Fruit fly (Drosophila melanogaster) whole organism, embryonic: Measurements from ENCODE around the gene RpLP1.

Experiments used
- Blimp-1 ChIP-seq: fragments of 200-800 bp; sonication (Bioruptor generic); optimal IDR thresholded peaks from 3 replicates; lab custom pipeline; 2018; ENCODE audit warnings: missing biosample characterization, missing genetic modification characterization, mild to moderate bottlenecking, moderate library complexity, missing genetic modification reagents
- CG10654 ChIP-seq: fragments of 200-800 bp; sonication (Bioruptor generic); optimal IDR thresholded peaks from 2 replicates; lab custom pipeline; 2016; ENCODE audit warnings: missing biosample characterization, missing genetic modification characterization
- CG10959 ChIP-seq: fragments of 200-800 bp; sonication (Bioruptor generic); IDR thresholded peaks from 2 replicates; pipeline ENCODE4 v1.3.6; 2022; ENCODE audit warnings: missing biosample characterization, missing genetic modification characterization
- CG11723 ChIP-seq: fragments of 200-800 bp; sonication (Bioruptor generic); optimal IDR thresholded peaks from 2 replicates; lab custom pipeline; 2017; ENCODE audit warnings: missing biosample characterization, mild to moderate bottlenecking, missing genetic modification characterization
- CG1602 ChIP-seq: fragments of 200-800 bp; sonication (Bioruptor generic); optimal IDR thresholded peaks from 3 replicates; lab custom pipeline; 2016; ENCODE audit warnings: missing biosample characterization, missing genetic modification characterization
- CG16863 ChIP-seq: fragments of 200-800 bp; sonication (Bioruptor generic); optimal IDR thresholded peaks from 3 replicates; lab custom pipeline; 2016; ENCODE audit warnings: missing biosample characterization, missing genetic modification characterization
- CG17829 ChIP-seq: fragments of 200-800 bp; optimal IDR thresholded peaks from 2 replicates; lab custom pipeline; 2019; ENCODE audit warnings: missing biosample characterization, mild to moderate bottlenecking, missing genetic modification characterization, moderate library complexity
- CG17912 ChIP-seq: fragments of 200-800 bp; sonication (Bioruptor generic); optimal IDR thresholded peaks from 2 replicates; lab custom pipeline; 2018; ENCODE audit warnings: missing biosample characterization, mild to moderate bottlenecking, missing genetic modification characterization
- CG1792 ChIP-seq: fragments of 200-800 bp; sonication (Bioruptor generic); optimal IDR thresholded peaks from 2 replicates; lab custom pipeline; 2016; ENCODE audit warnings: missing biosample characterization, missing genetic modification characterization
- CG2199 ChIP-seq: fragments of 200-800 bp; sonication (Bioruptor generic); IDR thresholded peaks from 3 replicates; pipeline ENCODE4 v1.3.6; 2022; ENCODE audit warnings: missing biosample characterization, missing genetic modification characterization
- CG2678 ChIP-seq: fragments of 200-800 bp; sonication (Bioruptor generic); optimal IDR thresholded peaks from 3 replicates; lab custom pipeline; 2019; ENCODE audit warnings: missing biosample characterization, mild to moderate bottlenecking, missing genetic modification characterization, moderate library complexity
- CG42726 ChIP-seq: fragments of 200-800 bp; sonication (Bioruptor generic); IDR thresholded peaks from 2 replicates; pipeline ENCODE4 v1.3.6; 2022; ENCODE audit warnings: missing biosample characterization, missing genetic modification characterization; ENCODE audit not compliant: partially characterized antibody
- CG43689 ChIP-seq: fragments of 200-800 bp; sonication (Bioruptor generic); IDR thresholded peaks from 2 replicates; pipeline ENCODE4 v1.3.6; 2022; ENCODE audit warnings: missing biosample characterization, missing genetic modification characterization
- CG4730 ChIP-seq: fragments of 200-800 bp; sonication (Bioruptor generic); IDR thresholded peaks from 2 replicates; pipeline ENCODE4 v1.3.6; 2022; ENCODE audit warnings: missing biosample characterization, missing genetic modification characterization
- CG6272 ChIP-seq: fragments of 200-800 bp; sonication (Bioruptor generic); IDR thresholded peaks from 2 replicates; pipeline ENCODE4 v1.3.6; 2022; ENCODE audit warnings: missing biosample characterization, missing genetic modification characterization
- CG6813 ChIP-seq: fragments of 200-800 bp; sonication (Bioruptor generic); optimal IDR thresholded peaks from 2 replicates; lab custom pipeline; 2017; ENCODE audit warnings: missing biosample characterization, missing genetic modification characterization, mild to moderate bottlenecking, moderate library complexity, missing genetic modification reagents
- CG7786 ChIP-seq: fragments of 200-800 bp; sonication (Bioruptor generic); optimal IDR thresholded peaks from 2 replicates; lab custom pipeline; 2016; ENCODE audit warnings: missing biosample characterization, missing genetic modification characterization
- CG9797 ChIP-seq: fragments of 200-800 bp; sonication (Bioruptor generic); optimal IDR thresholded peaks from 3 replicates; lab custom pipeline; 2018; ENCODE audit warnings: missing biosample characterization, mild to moderate bottlenecking, missing genetic modification characterization
- CG9817 ChIP-seq: fragments of 200-800 bp; sonication (Bioruptor generic); optimal IDR thresholded peaks from 2 replicates; lab custom pipeline; 2018; ENCODE audit warnings: missing biosample characterization, mild to moderate bottlenecking, missing genetic modification characterization, moderate library complexity
- CrebB ChIP-seq: fragments of 200-800 bp; sonication (Bioruptor generic); optimal IDR thresholded peaks from 3 replicates; lab custom pipeline; 2018; ENCODE audit warnings: missing biosample characterization, mild to moderate bottlenecking, missing genetic modification characterization
- D19B ChIP-seq: fragments of 200-800 bp; sonication (Bioruptor generic); optimal IDR thresholded peaks from 2 replicates; lab custom pipeline; 2017; ENCODE audit warnings: missing biosample characterization, mild to moderate bottlenecking, missing genetic modification characterization
- Dbx ChIP-seq: fragments of 200-800 bp; sonication (Bioruptor generic); IDR thresholded peaks from 3 replicates; pipeline ENCODE4 v1.3.6; 2022; ENCODE audit warnings: missing biosample characterization, missing genetic modification characterization
- Deaf1 ChIP-seq: fragments of 200-800 bp; optimal IDR thresholded peaks from 3 replicates; lab custom pipeline; 2019; ENCODE audit warnings: missing biosample characterization, mild to moderate bottlenecking, missing genetic modification characterization, moderate library complexity
- GATAe ChIP-seq: fragments of 200-800 bp; sonication (Bioruptor generic); conservative IDR thresholded peaks from 2 replicates; pipeline ENCODE4 v1.3.6; 2022; ENCODE audit warnings: missing biosample characterization, missing genetic modification characterization
- HmgD ChIP-seq: fragments of 200-800 bp; sonication (Bioruptor generic); optimal IDR thresholded peaks from 3 replicates; lab custom pipeline; 2016; ENCODE audit warnings: missing biosample characterization, missing genetic modification characterization
- Hr78 ChIP-seq, 2 experiments: fragments of 200-800 bp in 1 of 2; fragments of >200 bp in 1 of 2; sonication (Bioruptor generic) in 1 of 2; optimal IDR thresholded peaks; 2 replicates each; lab custom pipeline; 2017 to 2019; ENCODE audit warnings: missing biosample characterization in 2 of 2, missing genetic modification characterization in 2 of 2, mild to moderate bottlenecking in 1 of 2, moderate library complexity in 1 of 2
- MESR4 ChIP-seq: fragments of 200-800 bp; sonication (Bioruptor generic); optimal IDR thresholded peaks from 2 replicates; lab custom pipeline; 2018; ENCODE audit warnings: missing biosample characterization, mild to moderate bottlenecking, missing genetic modification characterization, moderate library complexity
- NC2β ChIP-seq: fragments of 200-800 bp; sonication (Bioruptor generic); optimal IDR thresholded peaks from 2 replicates; lab custom pipeline; 2016; ENCODE audit warnings: missing biosample characterization, missing genetic modification characterization
- Pdp1 ChIP-seq, 2 experiments: fragments of 200-800 bp; sonication (Bioruptor generic); optimal IDR thresholded peaks; 3 replicates each; lab custom pipeline; 2016; ENCODE audit warnings: missing biosample characterization in 2 of 2, missing genetic modification characterization in 2 of 2, mild to moderate bottlenecking in 1 of 2, moderate library complexity in 1 of 2
- Stat92E ChIP-seq, 3 experiments: fragments of >200 bp in 2 of 3; fragments of 200-800 bp in 1 of 3; sonication (Bioruptor generic) in 1 of 3; optimal IDR thresholded peaks; 2 replicates each; lab custom pipeline; 2017 to 2019; ENCODE audit warnings: missing biosample characterization in 3 of 3, missing genetic modification characterization in 3 of 3, mild to moderate bottlenecking in 1 of 3, moderate library complexity in 1 of 3
- ase ChIP-seq: fragments of 200-800 bp; sonication (Bioruptor generic); IDR thresholded peaks from 3 replicates; pipeline ENCODE4 v1.3.6; 2022; ENCODE audit warnings: missing biosample characterization, missing genetic modification characterization
- ash1 ChIP-seq: fragments of 200-800 bp; sonication (Bioruptor generic); optimal IDR thresholded peaks from 2 replicates; lab custom pipeline; 2018; ENCODE audit warnings: missing biosample characterization, mild to moderate bottlenecking, missing genetic modification characterization
- chif ChIP-seq, 2 experiments: fragments of 200-800 bp; sonication (Bioruptor generic); optimal IDR thresholded peaks; 3 replicates each; lab custom pipeline; 2016; ENCODE audit warnings: missing biosample characterization in 2 of 2, missing genetic modification characterization in 2 of 2
- crc ChIP-seq: fragments of 200-800 bp; sonication (Bioruptor generic); optimal IDR thresholded peaks from 2 replicates; lab custom pipeline; 2016; ENCODE audit warnings: missing biosample characterization, missing genetic modification characterization
- en ChIP-seq: fragments of 200-800 bp; sonication (Bioruptor generic); optimal IDR thresholded peaks from 2 replicates; lab custom pipeline; 2016; ENCODE audit warnings: missing biosample characterization, missing genetic modification characterization
- ewg ChIP-seq: fragments of 200-800 bp; sonication (Bioruptor generic); optimal IDR thresholded peaks from 3 replicates; lab custom pipeline; 2017; ENCODE audit warnings: mild to moderate bottlenecking, missing biosample characterization, missing genetic modification reagents, missing genetic modification characterization
- fd64A ChIP-seq: fragments of 200-800 bp; sonication (Bioruptor generic); optimal IDR thresholded peaks from 3 replicates; lab custom pipeline; 2018; ENCODE audit warnings: missing biosample characterization, mild to moderate bottlenecking, missing genetic modification characterization
- gem ChIP-seq: fragments of 200-800 bp; sonication (Bioruptor generic); optimal IDR thresholded peaks from 2 replicates; lab custom pipeline; 2019; ENCODE audit warnings: missing biosample characterization, mild to moderate bottlenecking, missing genetic modification characterization, moderate library complexity
- gt ChIP-seq: fragments of 200-800 bp; sonication (Bioruptor generic); IDR thresholded peaks from 2 replicates; pipeline ENCODE4 v1.3.6; 2022; ENCODE audit warnings: missing biosample characterization, missing genetic modification characterization
- nerfin-1 ChIP-seq: fragments of 200-800 bp; sonication (Bioruptor generic); optimal IDR thresholded peaks from 3 replicates; lab custom pipeline; 2019; ENCODE audit warnings: missing biosample characterization, mild to moderate bottlenecking, missing genetic modification characterization, moderate library complexity
- nmo ChIP-seq: fragments of 200-800 bp; sonication (Bioruptor generic); optimal IDR thresholded peaks from 2 replicates; lab custom pipeline; 2018; ENCODE audit warnings: missing biosample characterization, mild to moderate bottlenecking, missing genetic modification characterization, moderate library complexity
- nom ChIP-seq: fragments of 200-800 bp; sonication (Bioruptor generic); optimal IDR thresholded peaks from 2 replicates; lab custom pipeline; 2017; ENCODE audit warnings: missing biosample characterization, missing genetic modification characterization, mild to moderate bottlenecking, moderate library complexity, missing genetic modification reagents
- pita ChIP-seq: fragments of 200-800 bp; sonication (Bioruptor generic); optimal IDR thresholded peaks from 2 replicates; lab custom pipeline; 2017; ENCODE audit warnings: missing biosample characterization, mild to moderate bottlenecking, missing genetic modification characterization
- prd ChIP-seq, 3 experiments: fragments of >200 bp in 2 of 3; fragments of 200-800 bp in 1 of 3; sonication (Bioruptor generic) in 1 of 3; optimal IDR thresholded peaks in 2 of 3; IDR thresholded peaks in 1 of 3; 2 replicates in 2 of 3; 3 replicates in 1 of 3; pipeline versions ENCODE4 v1.3.6 to Lab custom; 2017 to 2022; ENCODE audit warnings: missing biosample characterization in 1 of 3, missing genetic modification characterization in 1 of 3
- ranshi ChIP-seq: fragments of 200-800 bp; sonication (Bioruptor generic); IDR thresholded peaks from 2 replicates; pipeline ENCODE4 v1.3.6; 2022; ENCODE audit warnings: missing biosample characterization, missing genetic modification characterization
- ro ChIP-seq: fragments of 200-800 bp; sonication (Bioruptor generic); IDR thresholded peaks from 2 replicates; pipeline ENCODE4 v1.3.6; 2022; ENCODE audit warnings: missing biosample characterization, missing genetic modification characterization
- sc ChIP-seq, 3 experiments: fragments of >200 bp in 2 of 3; fragments of 200-800 bp in 1 of 3; sonication (Bioruptor generic) in 1 of 3; optimal IDR thresholded peaks; 2 replicates in 2 of 3; 3 replicates in 1 of 3; lab custom pipeline; 2017; ENCODE audit warnings: mild to moderate bottlenecking in 1 of 3, missing biosample characterization in 1 of 3, missing genetic modification characterization in 1 of 3, missing genetic modification reagents in 1 of 3
- sd ChIP-seq: fragments of 200-800 bp; sonication (Bioruptor generic); optimal IDR thresholded peaks from 3 replicates; lab custom pipeline; 2018; ENCODE audit warnings: missing biosample characterization, mild to moderate bottlenecking, missing genetic modification characterization, moderate library complexity
- sima ChIP-seq: fragments of 200-800 bp; sonication (Bioruptor generic); optimal IDR thresholded peaks from 2 replicates; lab custom pipeline; 2016; ENCODE audit warnings: missing biosample characterization, missing genetic modification characterization
- yki ChIP-seq: fragments of >200 bp; optimal IDR thresholded peaks from 3 replicates; lab custom pipeline; 2018

The RpLP1 gene

DNA sequence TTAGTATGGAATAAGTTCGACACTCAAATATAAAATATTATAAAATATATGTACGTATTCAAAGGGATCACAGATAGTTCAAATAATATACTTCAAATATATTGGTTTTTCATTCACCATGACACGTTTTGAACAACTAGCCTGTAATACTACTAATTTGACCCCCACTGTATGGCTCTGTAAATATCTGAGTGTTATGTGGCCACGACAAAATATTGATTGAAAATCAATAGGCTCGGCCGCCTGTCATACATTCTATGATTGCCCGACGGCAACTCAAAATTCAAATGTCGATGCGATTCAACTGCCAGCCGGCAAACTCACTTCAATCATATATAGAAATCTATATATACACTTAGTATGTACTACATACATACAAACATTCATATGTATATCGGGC, 50.2 kb downstream of the RpLP1 start (continued):
- TF ChIP-seq Stat92E (GFP tag; optimal IDR thresholded peaks at IDR 0.05; lab: Kevin White, UChicago): no peak
- no peak for TF ChIP-seq Dbx
- TF ChIP-seq CG42726: no peak
- TF ChIP-seq nerfin-1 (tag; lab: Kevin White, UChicago): no peak
- no peak for TF ChIP-seq sima (GFP tag; lab: Kevin White, UChicago)
- no peak for TF ChIP-seq sc (optimal IDR thresholded peaks at IDR 0.05; lab: Kevin White, UChicago)
- TF ChIP-seq sc (GFP tag; optimal IDR thresholded peaks at IDR 0.05; lab: Kevin White, UChicago): peak; percentile 52
- peak; percentile 8 for TF ChIP-seq CG10654
- 0 out of 2 replicates have a peak, but pooled peaks have one; percentile 13 for TF ChIP-seq CG43689 (GFP tag; lab: Robert Waterston, UW)
- TF ChIP-seq ase (GFP tag; lab: Robert Waterston, UW): no peak
- no peak for TF ChIP-seq ewg
- peak; percentile 35 for TF ChIP-seq fd64A (GFP tag; lab: Kevin White, UChicago)
- TF ChIP-seq en (GFP tag; lab: Kevin White, UChicago): no peak
- TF ChIP-seq sd (tag; lab: Kevin White, UChicago): no peak
- no peak for TF ChIP-seq CG2199 (GFP tag; lab: Robert Waterston, UW)
- no peak for TF ChIP-seq ranshi (GFP tag; lab: Robert Waterston, UW)
- no peak for TF ChIP-seq yki (lab: Kevin White, UChicago)
- no peak for TF ChIP-seq CG7786 (GFP tag; lab: Kevin White, UChicago)
- no peak for TF ChIP-seq CG9817 (tag; lab: Kevin White, UChicago)
- TF ChIP-seq nmo (GFP tag; lab: Kevin White, UChicago): no peak
- no peak for TF ChIP-seq HmgD (GFP tag; lab: Kevin White, UChicago)
- no peak for TF ChIP-seq crc (GFP tag; lab: Kevin White, UChicago)
- no peak for TF ChIP-seq CG6813
- no peak for TF ChIP-seq ash1 (GFP tag; lab: Kevin White, UChicago)
- no peak for TF ChIP-seq NC2β (GFP tag; lab: Kevin White, UChicago)
- no peak for TF ChIP-seq CG4730 (GFP tag; lab: Robert Waterston, UW)
- TF ChIP-seq CG2678: peak; percentile 28
- no peak for TF ChIP-seq Pdp1 (GFP tag; optimal IDR thresholded peaks at IDR 0.05; lab: Kevin White, UChicago)
- TF ChIP-seq CG16863 (GFP tag; lab: Kevin White, UChicago): no peak
- no peak for TF ChIP-seq nom
- TF ChIP-seq D19B: no peak
- no peak for TF ChIP-seq CG1792
- TF ChIP-seq CG1602: no peak
- TF ChIP-seq Deaf1 (tag; lab: Kevin White, UChicago): peak; percentile 46
- TF ChIP-seq CG17829 (tag; lab: Kevin White, UChicago): no peak
- TF ChIP-seq CG9797 (GFP tag; lab: Kevin White, UChicago): no peak
- no peak for TF ChIP-seq chif (GFP tag; optimal IDR thresholded peaks at IDR 0.05; lab: Kevin White, UChicago)
- peak; percentile 22 for TF ChIP-seq Blimp-1 (GFP tag; lab: Kevin White, UChicago)
- no peak for TF ChIP-seq CG10959
- TF ChIP-seq GATAe (GFP tag; lab: Robert Waterston, UW): no peak
- TF ChIP-seq ro (GFP tag; lab: Robert Waterston, UW): no peak
- no peak for TF ChIP-seq CG6272 (GFP tag; lab: Robert Waterston, UW)
- TF ChIP-seq gt: no peak
- peak; percentile 56 for TF ChIP-seq gem
- no peak for TF ChIP-seq prd (optimal IDR thresholded peaks at IDR 0.05; lab: Kevin White, UChicago)
- TF ChIP-seq prd (GFP tag; IDR thresholded peaks at IDR 0.05; lab: Robert Waterston, UW): 0 out of 3 replicates have a peak, but pooled peaks have one; percentile 17
- no peak for TF ChIP-seq CG11723
- TF ChIP-seq pita (GFP tag; lab: Kevin White, UChicago): no peak
- no peak for TF ChIP-seq CrebB
- no peak for TF ChIP-seq CG17912
- no peak for TF ChIP-seq Hr78 (GFP tag; optimal IDR thresholded peaks at IDR 0.05; lab: Kevin White, UChicago)
- no peak for TF ChIP-seq MESR4 (GFP tag; lab: Kevin White, UChicago)
